Fruit fly (Drosophila melanogaster) whole organism, wandering third instar larva: ENCODE data around the gene Cyfip.

Experiments used
- CG9705 ChIP-seq: fragments of 200-800 bp; sonication (Bioruptor generic); optimal IDR thresholded peaks from 2 replicates; lab custom pipeline; 2018; ENCODE audit warnings: missing biosample characterization, mild to moderate bottlenecking, missing genetic modification characterization
- Dfd ChIP-seq: fragments of >200 bp; optimal IDR thresholded peaks from 2 replicates; lab custom pipeline; 2017; ENCODE audit warnings: missing biosample characterization, missing genetic modification characterization
- GATAd ChIP-seq: sonication (Bioruptor generic); optimal IDR thresholded peaks from 2 replicates; lab custom pipeline; 2016; ENCODE audit warnings: missing biosample characterization, missing genetic modification characterization
- HLH106 ChIP-seq: fragments of 200-800 bp; optimal IDR thresholded peaks from 3 replicates; lab custom pipeline; 2019; ENCODE audit warnings: missing biosample characterization, mild to moderate bottlenecking, missing genetic modification characterization, moderate library complexity
- Hr78 ChIP-seq: fragments of >200 bp; optimal IDR thresholded peaks from 2 replicates; lab custom pipeline; 2017; ENCODE audit warnings: missing biosample characterization, missing genetic modification characterization
- Hr83 ChIP-seq: fragments of 200-300 bp; sonication (Bioruptor generic); optimal IDR thresholded peaks from 2 replicates; lab custom pipeline; 2016; ENCODE audit warnings: missing biosample characterization, mild to moderate bottlenecking, missing genetic modification characterization, moderate library complexity; ENCODE audit not compliant: poor library complexity, severe bottlenecking
- Mio ChIP-seq: sonication (Bioruptor generic); optimal IDR thresholded peaks from 2 replicates; lab custom pipeline; 2016; ENCODE audit warnings: missing biosample characterization, missing genetic modification characterization
- Myc ChIP-seq: fragments of >200 bp; optimal IDR thresholded peaks from 2 replicates; lab custom pipeline; 2017
- N ChIP-seq: fragments of >200 bp; optimal IDR thresholded peaks from 2 replicates; lab custom pipeline; 2018; ENCODE audit warnings: missing biosample characterization, missing external identifiers, missing genetic modification characterization
- OdsH ChIP-seq: fragments of 200-800 bp; sonication (Bioruptor generic); optimal IDR thresholded peaks from 2 replicates; lab custom pipeline; 2016; ENCODE audit warnings: missing biosample characterization, mild to moderate bottlenecking, missing genetic modification characterization
- Rel ChIP-seq, 2 experiments: fragments of 200-800 bp; sonication (Bioruptor generic) in 1 of 2; optimal IDR thresholded peaks; 2 replicates in 1 of 2; 3 replicates in 1 of 2; lab custom pipeline; 2016 to 2019; ENCODE audit warnings: mild to moderate bottlenecking in 2 of 2, missing biosample characterization in 2 of 2, missing genetic modification characterization in 2 of 2, moderate library complexity in 1 of 2
- Sp1 ChIP-seq: fragments of 200-800 bp; sonication (Bioruptor generic); optimal IDR thresholded peaks from 3 replicates; lab custom pipeline; 2019; ENCODE audit warnings: missing biosample characterization, mild to moderate bottlenecking, missing genetic modification characterization, moderate library complexity
- Vsx2 ChIP-seq: fragments of 200-300, 225-300 bp; sonication (Bioruptor generic); optimal IDR thresholded peaks from 2 replicates; lab custom pipeline; 2018; ENCODE audit warnings: missing biosample characterization, missing genetic modification characterization; ENCODE audit not compliant: partially characterized antibody
- br ChIP-seq: fragments of 200-800 bp; sonication (Bioruptor generic); optimal IDR thresholded peaks from 2 replicates; lab custom pipeline; 2016; ENCODE audit warnings: missing biosample characterization, missing genetic modification characterization
- brk ChIP-seq: fragments of 200-800 bp; sonication (Bioruptor generic); optimal IDR thresholded peaks from 2 replicates; lab custom pipeline; 2016; ENCODE audit warnings: missing biosample characterization, mild to moderate bottlenecking, missing genetic modification characterization
- dmrt93B ChIP-seq: fragments of 200-800 bp; sonication (Bioruptor generic); optimal IDR thresholded peaks from 2 replicates; lab custom pipeline; 2018; ENCODE audit warnings: missing biosample characterization, mild to moderate bottlenecking, missing genetic modification characterization
- dsf ChIP-seq: sonication (Bioruptor generic); optimal IDR thresholded peaks from 2 replicates; lab custom pipeline; 2016; ENCODE audit warnings: missing biosample characterization, missing genetic modification characterization, borderline replicate concordance
- ey ChIP-seq: fragments of 200-800 bp; sonication (Bioruptor generic); optimal IDR thresholded peaks from 2 replicates; lab custom pipeline; 2016; ENCODE audit warnings: missing biosample characterization, missing genetic modification characterization
- foxo ChIP-seq, 2 experiments: fragments of 200-800 bp; sonication (Bioruptor generic); optimal IDR thresholded peaks; 2 replicates in 1 of 2; 3 replicates in 1 of 2; lab custom pipeline; 2016 to 2017; ENCODE audit warnings: missing biosample characterization in 2 of 2, missing genetic modification characterization in 2 of 2
- fru ChIP-seq: fragments of 200-800 bp; sonication (Bioruptor generic); optimal IDR thresholded peaks from 3 replicates; lab custom pipeline; 2016; ENCODE audit warnings: missing biosample characterization, mild to moderate bottlenecking, missing genetic modification characterization
- h ChIP-seq: fragments of 200-800 bp; sonication (Bioruptor generic); optimal IDR thresholded peaks from 3 replicates; lab custom pipeline; 2016; ENCODE audit warnings: missing biosample characterization, mild to moderate bottlenecking, missing genetic modification characterization
- jim ChIP-seq: fragments of 175-275, 200-325 bp; sonication (Bioruptor generic); optimal IDR thresholded peaks from 2 replicates; lab custom pipeline; 2016; ENCODE audit warnings: missing biosample characterization, mild to moderate bottlenecking, missing genetic modification characterization
- lola ChIP-seq: fragments of >200 bp; optimal IDR thresholded peaks from 2 replicates; lab custom pipeline; 2017; ENCODE audit warnings: missing biosample characterization, missing genetic modification characterization
- pan ChIP-seq: fragments of >200 bp; optimal IDR thresholded peaks from 2 replicates; lab custom pipeline; 2017
- psq ChIP-seq: fragments of 200-800 bp; sonication (Bioruptor generic); optimal IDR thresholded peaks from 3 replicates; lab custom pipeline; 2017; ENCODE audit warnings: missing biosample characterization, mild to moderate bottlenecking, missing genetic modification characterization, moderate library complexity
- rgr ChIP-seq: fragments of 200-800 bp; sonication (Bioruptor generic); optimal IDR thresholded peaks from 3 replicates; lab custom pipeline; 2016; ENCODE audit warnings: missing biosample characterization, mild to moderate bottlenecking, missing genetic modification characterization
- sage ChIP-seq: fragments of 200-800 bp; sonication (Bioruptor generic); optimal IDR thresholded peaks from 2 replicates; lab custom pipeline; 2016; ENCODE audit warnings: missing biosample characterization, mild to moderate bottlenecking, missing genetic modification characterization
- sv ChIP-seq: fragments of 200-800 bp; sonication (Bioruptor generic); optimal IDR thresholded peaks from 3 replicates; lab custom pipeline; 2016; ENCODE audit warnings: missing biosample characterization, missing genetic modification characterization
- tai ChIP-seq: sonication (Bioruptor generic); optimal IDR thresholded peaks from 2 replicates; lab custom pipeline; 2016; ENCODE audit warnings: missing biosample characterization, missing genetic modification characterization
- usp ChIP-seq: fragments of >200 bp; optimal IDR thresholded peaks from 2 replicates; lab custom pipeline; 2017; ENCODE audit warnings: missing biosample characterization, missing genetic modification characterization
- woc ChIP-seq: sonication (Bioruptor generic); optimal IDR thresholded peaks from 2 replicates; lab custom pipeline; 2016; ENCODE audit warnings: missing biosample characterization, mild to moderate bottlenecking, missing genetic modification characterization

The Cyfip gene

dm6 chr3R:15345198-15346017 is 12.3 kb downstream of the Cyfip start:
- TF ChIP-seq ey (no peak), Rel (GFP tag; optimal IDR thresholded peaks at IDR 0.05; lab: Kevin White, UChicago) (no peak), Rel (tag; optimal IDR thresholded peaks at IDR 0.05; lab: Kevin White, UChicago) (peak; percentile 67), dsf (GFP tag; lab: Kevin White, UChicago) (no peak), Dfd (no peak), usp (GFP tag; lab: Kevin White, UChicago) (no peak), Sp1 (GFP tag; lab: Kevin White, UChicago) (no peak)
- TF ChIP-seq, all 38 proteins: peak for 1

dm6 chr3R:15346018-15346383 is 12.9 kb downstream of the Cyfip start, which contains the start of the genes Surf4 and CG31301:
Gene Surf4, minus strand, starts transcription at chr3R:15346176.
Gene CG31301, plus strand, starts transcription at chr3R:15346205.
- TF ChIP-seq Myc, result peak; percentile 3
- TF ChIP-seq ey, result no peak

- TF ChIP-seq br, result peak; percentile 45
- no peak for TF ChIP-seq pan
- TF ChIP-seq CG9705 (GFP tag; lab: Kevin White, UChicago), result peak; percentile 16
- TF ChIP-seq jim (GFP tag; lab: Kevin White, UChicago), result no peak
- TF ChIP-seq foxo (GFP tag; optimal IDR thresholded peaks at IDR 0.05; lab: Kevin White, UChicago), result peak in 1 of 2 experiments; percentile 60
- TF ChIP-seq Mio, result no peak
- no peak for TF ChIP-seq Dfd
- no peak for TF ChIP-seq sage (GFP tag; lab: Kevin White, UChicago)
- peak; percentile 28 for TF ChIP-seq Sp1 (GFP tag; lab: Kevin White, UChicago)
- TF ChIP-seq dmrt93B (GFP tag; lab: Kevin White, UChicago), result no peak
- TF ChIP-seq rgr (GFP tag; lab: Kevin White, UChicago), result peak; percentile 56
- TF ChIP-seq tai, result no peak
- peak; percentile 17 for TF ChIP-seq woc
- peak; percentile 18 for TF ChIP-seq OdsH (GFP tag; lab: Kevin White, UChicago)
- no peak for TF ChIP-seq Hr78 (GFP tag; lab: Kevin White, UChicago)
- no peak for TF ChIP-seq N (GFP tag; lab: Kevin White, UChicago)
- peak; percentile 45 for TF ChIP-seq HLH106 (tag; lab: Kevin White, UChicago)
- TF ChIP-seq h (GFP tag; lab: Kevin White, UChicago), result peak; percentile 43
- TF ChIP-seq Rel (GFP tag; optimal IDR thresholded peaks at IDR 0.05; lab: Kevin White, UChicago), result no peak
- no peak for TF ChIP-seq Rel (tag; optimal IDR thresholded peaks at IDR 0.05; lab: Kevin White, UChicago)
- no peak for TF ChIP-seq GATAd
- no peak for TF ChIP-seq usp (GFP tag; lab: Kevin White, UChicago)
- no peak for TF ChIP-seq fru (GFP tag; lab: Kevin White, UChicago)
- TF ChIP-seq ey, result peak; percentile 27
- TF ChIP-seq dsf (GFP tag; lab: Kevin White, UChicago), result no peak
- peak; percentile 14 for TF ChIP-seq sv (GFP tag; lab: Kevin White, UChicago)
- TF ChIP-seq, all 38 proteins: peak for 11
Observed at dm6 chr3R:15347822-15348221, 14.8 kb downstream of the Cyfip start, which contains the start of the genes CG42726 and CG42727. Gene CG42726, plus strand, starts transcription at chr3R:15348048. Gene CG42727, plus strand, starts transcription at chr3R:15348048.

dm6 chr3R:15350993-15351426 is 17.9 kb downstream of the Cyfip start, which contains the start of the genes Trs33 and Tmtc4:
Gene Trs33, minus strand, starts transcription at chr3R:15350995.
Gene Tmtc4, plus strand, starts transcription at chr3R:15351225.
- TF ChIP-seq h (GFP tag; lab: Kevin White, UChicago) (peak; percentile 49), Myc (peak; percentile 87), Vsx2 (no peak), Sp1 (GFP tag; lab: Kevin White, UChicago) (peak; percentile 29), Hr83 (GFP tag; lab: Kevin White, UChicago) (peak; percentile 23), dsf (GFP tag; lab: Kevin White, UChicago) (no peak), tai (no peak), woc (peak; percentile 71), pan (no peak), CG9705 (GFP tag; lab: Kevin White, UChicago) (peak; percentile 56), brk (GFP tag; lab: Kevin White, UChicago) (no peak), OdsH (GFP tag; lab: Kevin White, UChicago) (peak; percentile 11), ey (no peak), rgr (GFP tag; lab: Kevin White, UChicago) (peak; percentile 70), foxo (GFP tag; optimal IDR thresholded peaks at IDR 0.05; lab: Kevin White, UChicago) (peak in 1 of 2 experiments; percentile 66), lola (GFP tag; lab: Kevin White, UChicago) (no peak), psq (GFP tag; lab: Kevin White, UChicago) (peak; percentile 51), Rel (GFP tag; optimal IDR thresholded peaks at IDR 0.05; lab: Kevin White, UChicago) (no peak), Rel (tag; optimal IDR thresholded peaks at IDR 0.05; lab: Kevin White, UChicago) (peak; percentile 51), Mio (no peak), HLH106 (tag; lab: Kevin White, UChicago) (peak; percentile 67)
